Worm (Caenorhabditis elegans) whole organism, L1 larva: Measurements from ENCODE around the gene F56F11.2.

Experiments used
- C16A3.4 ChIP-seq: fragments of 150-350 bp; optimal IDR thresholded peaks from 2 replicates; lab custom pipeline; 2014; ENCODE audit warnings: missing biosample characterization, missing genetic modification characterization
- C34B4.2 ChIP-seq: sonication (generic microtip); optimal IDR thresholded peaks from 2 replicates; lab custom pipeline; 2017; ENCODE audit warnings: mild to moderate bottlenecking, missing genetic modification characterization, missing compliant biosample characterization
- F16B12.6 ChIP-seq: fragments of 150-350 bp; optimal IDR thresholded peaks from 2 replicates; lab custom pipeline; 2014; ENCODE audit warnings: missing biosample characterization, missing genetic modification characterization
- aha-1 ChIP-seq: fragments of 150-350 bp; optimal IDR thresholded peaks from 2 replicates; lab custom pipeline; 2014; ENCODE audit warnings: missing biosample characterization, missing genetic modification characterization
- alr-1 ChIP-seq: fragments of 200-800 bp; sonication (Bioruptor generic); optimal IDR thresholded peaks from 2 replicates; lab custom pipeline; 2018; ENCODE audit warnings: borderline replicate concordance, mild to moderate bottlenecking, missing genetic modification characterization, missing compliant biosample characterization
- ceh-8 ChIP-seq: fragments of 200-800 bp; sonication (Bioruptor generic); optimal IDR thresholded peaks from 2 replicates; lab custom pipeline; 2018; ENCODE audit warnings: mild to moderate bottlenecking, missing genetic modification characterization, moderate library complexity, missing compliant biosample characterization
- ceh-88 ChIP-seq: fragments of 200-800 bp; sonication (Bioruptor generic); IDR thresholded peaks from 2 replicates; pipeline ENCODE4 v1.3.6; 2022; ENCODE audit warnings: missing genetic modification characterization, missing compliant biosample characterization
- ces-1 ChIP-seq: fragments of 150-350 bp; optimal IDR thresholded peaks from 2 replicates; lab custom pipeline; 2014; ENCODE audit warnings: missing biosample characterization, missing genetic modification reagents, missing genetic modification characterization
- dpl-1 ChIP-seq, 3 experiments: fragments of 150-350 bp in 2 of 3; sonication (generic microtip) in 1 of 3; optimal IDR thresholded peaks; 2 replicates each; lab custom pipeline; 2014 to 2017; ENCODE audit warnings: missing biosample characterization in 3 of 3, missing genetic modification characterization in 3 of 3, missing genetic modification reagents in 3 of 3
- egl-27 ChIP-seq, 2 experiments: fragments of 150-350 bp in 1 of 2; sonication (generic microtip); optimal IDR thresholded peaks; 3 replicates each; lab custom pipeline; 2017 to 2018; ENCODE audit warnings: missing biosample characterization in 2 of 2, missing genetic modification characterization in 2 of 2, missing genetic modification reagents in 2 of 2
- ets-5 ChIP-seq: fragments of 200-800 bp; sonication (Bioruptor generic); IDR thresholded peaks from 2 replicates; pipeline ENCODE4 v1.3.6; 2022; ENCODE audit warnings: missing genetic modification characterization, missing compliant biosample characterization
- fkh-10 ChIP-seq: sonication (generic microtip); optimal IDR thresholded peaks from 2 replicates; lab custom pipeline; 2017; ENCODE audit warnings: missing biosample characterization, missing genetic modification reagents, missing genetic modification characterization
- hlh-17 ChIP-seq: fragments of 200-800 bp; sonication (Bioruptor generic); optimal IDR thresholded peaks from 2 replicates; lab custom pipeline; 2018; ENCODE audit warnings: missing genetic modification characterization, mild to moderate bottlenecking, missing compliant biosample characterization, moderate library complexity, borderline replicate concordance
- hlh-4 ChIP-seq: sonication (generic microtip); optimal IDR thresholded peaks from 2 replicates; lab custom pipeline; 2016; ENCODE audit warnings: mild to moderate bottlenecking, missing genetic modification characterization, missing compliant biosample characterization
- irx-1 ChIP-seq: sonication (generic microtip); optimal IDR thresholded peaks from 2 replicates; lab custom pipeline; 2016; ENCODE audit warnings: missing genetic modification characterization, missing compliant biosample characterization
- isw-1 ChIP-seq: fragments of 200-800 bp; sonication (Bioruptor generic); IDR thresholded peaks from 2 replicates; pipeline ENCODE4 v1.3.6; 2022; ENCODE audit warnings: missing genetic modification characterization, missing compliant biosample characterization
- jun-1 ChIP-seq: fragments of 150-350 bp; optimal IDR thresholded peaks from 2 replicates; lab custom pipeline; 2014; ENCODE audit warnings: missing biosample characterization, missing genetic modification reagents, missing genetic modification characterization
- lin-14 ChIP-seq: fragments of 200-800 bp; sonication (Bioruptor generic); optimal IDR thresholded peaks from 2 replicates; lab custom pipeline; 2018; ENCODE audit warnings: mild to moderate bottlenecking, missing genetic modification characterization, moderate library complexity, missing compliant biosample characterization
- lsy-2 ChIP-seq, 2 experiments: fragments of 150-350 bp; optimal IDR thresholded peaks; 2 replicates each; lab custom pipeline; 2014; ENCODE audit warnings: missing biosample characterization in 2 of 2, missing genetic modification characterization in 2 of 2
- mab-9 ChIP-seq: fragments of 200-800 bp; sonication (Bioruptor generic); IDR thresholded peaks from 2 replicates; pipeline ENCODE4 v1.3.6; 2022; ENCODE audit warnings: missing genetic modification reagents, missing genetic modification characterization, missing compliant biosample characterization
- mep-1 ChIP-seq: fragments of 150-350 bp; optimal IDR thresholded peaks from 2 replicates; lab custom pipeline; 2014; ENCODE audit warnings: missing biosample characterization, missing genetic modification characterization
- nhr-237 ChIP-seq: fragments of 150-350 bp; optimal IDR thresholded peaks from 2 replicates; lab custom pipeline; 2014; ENCODE audit warnings: missing biosample characterization, missing genetic modification characterization
- nhr-28 ChIP-seq: fragments of 150-350 bp; optimal IDR thresholded peaks from 2 replicates; lab custom pipeline; 2014; ENCODE audit warnings: missing biosample characterization, missing genetic modification characterization
- nhr-77 ChIP-seq: fragments of 150-350 bp; optimal IDR thresholded peaks from 2 replicates; lab custom pipeline; 2014; ENCODE audit warnings: missing biosample characterization, missing genetic modification characterization
- nhr-84 ChIP-seq: sonication (generic microtip); optimal IDR thresholded peaks from 2 replicates; lab custom pipeline; 2017; ENCODE audit warnings: missing biosample characterization, missing genetic modification characterization
- nhr-85 ChIP-seq: sonication (generic microtip); peaks from one replicate; lab custom pipeline; 2016; ENCODE audit warnings: missing genetic modification characterization, inconsistent platforms, missing compliant biosample characterization
- rnt-1 ChIP-seq: sonication (generic microtip); optimal IDR thresholded peaks from 2 replicates; lab custom pipeline; 2016; ENCODE audit warnings: mild to moderate bottlenecking, missing genetic modification characterization, moderate library complexity, missing compliant biosample characterization
- snpc-4 ChIP-seq: fragments of 150-350 bp; optimal IDR thresholded peaks from 2 replicates; lab custom pipeline; 2014; ENCODE audit warnings: missing biosample characterization, missing genetic modification characterization
- sox-4 ChIP-seq: sonication (generic microtip); optimal IDR thresholded peaks from 2 replicates; lab custom pipeline; 2016; ENCODE audit warnings: missing genetic modification characterization, missing compliant biosample characterization
- sup-37 ChIP-seq: fragments of 200-800 bp; sonication (Bioruptor generic); optimal IDR thresholded peaks from 2 replicates; lab custom pipeline; 2018; ENCODE audit warnings: mild to moderate bottlenecking, missing genetic modification characterization, missing compliant biosample characterization
- tbx-2 ChIP-seq: sonication (generic microtip); optimal IDR thresholded peaks from 2 replicates; lab custom pipeline; 2016; ENCODE audit warnings: missing genetic modification characterization, missing compliant biosample characterization
- tlp-1 ChIP-seq: fragments of 150-350 bp; optimal IDR thresholded peaks from 2 replicates; lab custom pipeline; 2014; ENCODE audit warnings: missing biosample characterization, missing genetic modification characterization
- unc-130 ChIP-seq: fragments of 150-350 bp; optimal IDR thresholded peaks from 2 replicates; lab custom pipeline; 2017; ENCODE audit warnings: missing biosample characterization, missing genetic modification characterization, inconsistent platforms
- unc-62 ChIP-seq: fragments of 150-350 bp; optimal IDR thresholded peaks from 2 replicates; lab custom pipeline; 2014; ENCODE audit warnings: missing biosample characterization, missing genetic modification reagents, missing genetic modification characterization
- unc-98 ChIP-seq: fragments of 200-800 bp; sonication (Bioruptor generic); IDR thresholded peaks from 2 replicates; pipeline ENCODE4 v1.3.6; 2022; ENCODE audit warnings: missing genetic modification characterization, missing compliant biosample characterization
- vab-15 ChIP-seq: sonication (generic microtip); optimal IDR thresholded peaks from 2 replicates; lab custom pipeline; 2017; ENCODE audit warnings: missing genotype, mild to moderate bottlenecking, missing genetic modification characterization, missing compliant biosample characterization
- xbp-1 ChIP-seq: sonication (generic microtip); optimal IDR thresholded peaks from 2 replicates; lab custom pipeline; 2016; ENCODE audit warnings: missing genetic modification characterization, missing compliant biosample characterization
- zip-4 ChIP-seq: fragments of 200-800 bp; sonication (Bioruptor generic); optimal IDR thresholded peaks from 2 replicates; lab custom pipeline; 2018; ENCODE audit warnings: mild to moderate bottlenecking, missing genetic modification characterization, moderate library complexity, missing compliant biosample characterization
- ztf-11 ChIP-seq, 2 experiments: sonication (generic microtip); optimal IDR thresholded peaks; 2 replicates each; lab custom pipeline; 2016 to 2017; ENCODE audit warnings: missing genetic modification characterization in 2 of 2, missing biosample characterization in 1 of 2, missing compliant biosample characterization in 1 of 2

The F56F11.2 gene

ce11 chrIII:2910606-2911005 lies 28.5 kb downstream of the F56F11.2 start, which contains the start of gene cdh-1:
TSS of gene cdh-1 (plus strand) at chrIII:2910906.
- TF ChIP-seq sox-4 (tag; lab: Kevin White, UChicago) = no peak
- TF ChIP-seq irx-1 (tag; lab: Kevin White, UChicago) = no peak
- TF ChIP-seq unc-130 = no peak
- no peak for TF ChIP-seq nhr-237 (tag; lab: Kevin White, UChicago)
- TF ChIP-seq unc-98 (GFP tag; lab: Robert Waterston, UW) = no peak
- no peak for TF ChIP-seq vab-15 (tag; lab: Kevin White, UChicago)
- no peak for TF ChIP-seq mab-9
- no peak for TF ChIP-seq tbx-2 (tag; lab: Kevin White, UChicago)

- TF ChIP-seq nhr-85 (tag; lab: Kevin White, UChicago) = no peak
- no peak for TF ChIP-seq sup-37
- TF ChIP-seq egl-27 (tag; optimal IDR thresholded peaks at IDR 0.05; lab: Kevin White, UChicago) = no peak
- no peak for TF ChIP-seq unc-130
- TF ChIP-seq alr-1 (tag; lab: Kevin White, UChicago) = no peak
- no peak for TF ChIP-seq nhr-84 (tag; lab: Kevin White, UChicago)
- TF ChIP-seq isw-1 (GFP tag; lab: Robert Waterston, UW) = no peak
- TF ChIP-seq zip-4 (GFP tag; lab: Kevin White, UChicago) = no peak
- TF ChIP-seq lsy-2 (tag; optimal IDR thresholded peaks at IDR 0.05; lab: Kevin White, UChicago) = no peak
- TF ChIP-seq jun-1 = no peak
- TF ChIP-seq C16A3.4 (tag; lab: Kevin White, UChicago) = no peak
- no peak for TF ChIP-seq dpl-1 (GFP tag; optimal IDR thresholded peaks at IDR 0.05; lab: Kevin White, UChicago)
- no peak for TF ChIP-seq fkh-10 (GFP tag; lab: Kevin White, UChicago)
- no peak for TF ChIP-seq ets-5 (GFP tag; lab: Robert Waterston, UW)
- TF ChIP-seq snpc-4 = no peak
- no peak for TF ChIP-seq ztf-11 (tag; optimal IDR thresholded peaks at IDR 0.05; lab: Kevin White, UChicago)
- no peak for TF ChIP-seq C34B4.2 (tag; lab: Kevin White, UChicago)
- no peak for TF ChIP-seq unc-98 (GFP tag; lab: Robert Waterston, UW)
- TF ChIP-seq unc-62 (GFP tag; lab: Kevin White, UChicago) = no peak
- TF ChIP-seq nhr-28 (tag; lab: Kevin White, UChicago) = no peak
Observed at ce11 chrIII:2912916-2913315, 30.8 kb downstream of the F56F11.2 start.

DNA sequence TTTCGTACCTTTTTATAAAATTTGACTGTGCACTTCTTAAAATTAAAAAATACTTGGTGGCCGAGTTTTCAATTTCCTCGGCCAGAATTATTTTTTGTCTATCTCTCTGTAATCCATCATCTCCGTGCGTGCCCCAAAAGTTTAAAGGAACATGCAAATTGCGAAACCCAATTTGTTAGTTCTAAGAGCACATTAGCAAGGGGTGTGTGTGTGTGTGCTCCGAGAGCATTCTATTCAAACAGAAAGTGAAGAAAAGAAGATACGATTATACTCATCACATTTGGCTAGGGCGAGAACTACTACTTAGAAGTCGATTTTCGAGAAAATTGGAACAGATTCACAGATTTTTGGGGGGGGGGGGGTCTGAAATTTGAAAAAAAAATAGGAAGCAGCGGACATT lies 31.9 kb downstream of the F56F11.2 start:
- TF ChIP-seq nhr-77 (tag; lab: Kevin White, UChicago) (no peak), aha-1 (tag; lab: Kevin White, UChicago) (no peak), nhr-85 (tag; lab: Kevin White, UChicago) (peak; percentile 9), mep-1 (no peak), snpc-4 (no peak), lin-14 (GFP tag; lab: Kevin White, UChicago) (peak; percentile 55), ceh-88 (GFP tag; lab: Robert Waterston, UW) (no peak), fkh-10 (GFP tag; lab: Kevin White, UChicago) (peak; percentile 54), rnt-1 (tag; lab: Kevin White, UChicago) (no peak), ces-1 (GFP tag; lab: Kevin White, UChicago) (peak; percentile 74), ceh-8 (GFP tag; lab: Kevin White, UChicago) (no peak), tlp-1 (no peak), F16B12.6 (tag; lab: Kevin White, UChicago) (no peak), xbp-1 (tag; lab: Kevin White, UChicago) (no peak), hlh-4 (no peak), hlh-17 (GFP tag; lab: Kevin White, UChicago) (no peak)
